Worm (Caenorhabditis elegans) whole organism, L1 larva: Measurements from ENCODE around the gene C14A11.5.

Experiments
- C16A3.4 ChIP-seq: fragments of 150-350 bp; optimal IDR thresholded peaks from 2 replicates; lab custom pipeline; 2014; ENCODE audit warnings: missing biosample characterization, missing genetic modification characterization
- C34B4.2 ChIP-seq: sonication (generic microtip); optimal IDR thresholded peaks from 2 replicates; lab custom pipeline; 2017; ENCODE audit warnings: mild to moderate bottlenecking, missing genetic modification characterization, missing compliant biosample characterization
- F16B12.6 ChIP-seq: fragments of 150-350 bp; optimal IDR thresholded peaks from 2 replicates; lab custom pipeline; 2014; ENCODE audit warnings: missing biosample characterization, missing genetic modification characterization
- Y116A8C.19 ChIP-seq: sonication (generic microtip); optimal IDR thresholded peaks from 2 replicates; lab custom pipeline; 2016; ENCODE audit warnings: missing compliant biosample characterization, missing genetic modification characterization, borderline replicate concordance
- blmp-1 ChIP-seq: fragments of 150-350 bp; optimal IDR thresholded peaks from 2 replicates; lab custom pipeline; 2014; ENCODE audit warnings: missing biosample characterization, missing genetic modification characterization
- ceh-88 ChIP-seq: fragments of 200-800 bp; sonication (Bioruptor generic); IDR thresholded peaks from 2 replicates; pipeline ENCODE4 v1.3.6; 2022; ENCODE audit warnings: missing genetic modification characterization, missing compliant biosample characterization
- ces-1 ChIP-seq: fragments of 150-350 bp; optimal IDR thresholded peaks from 2 replicates; lab custom pipeline; 2014; ENCODE audit warnings: missing biosample characterization, missing genetic modification reagents, missing genetic modification characterization
- dpl-1 ChIP-seq, 3 experiments: fragments of 150-350 bp in 2 of 3; sonication (generic microtip) in 1 of 3; optimal IDR thresholded peaks; 2 replicates each; lab custom pipeline; 2014 to 2017; ENCODE audit warnings: missing biosample characterization in 3 of 3, missing genetic modification characterization in 3 of 3, missing genetic modification reagents in 3 of 3
- efl-1 ChIP-seq, 4 experiments: fragments of 150-350 bp; optimal IDR thresholded peaks in 3 of 4; peaks in 1 of 4; 1 replicate in 1 of 4; 2 replicates in 3 of 4; lab custom pipeline; 2014; ENCODE audit warnings: missing biosample characterization in 2 of 4, missing genetic modification characterization in 2 of 4, missing genetic modification reagents in 2 of 4
- egl-27 ChIP-seq, 2 experiments: fragments of 150-350 bp in 1 of 2; sonication (generic microtip); optimal IDR thresholded peaks; 3 replicates each; lab custom pipeline; 2017 to 2018; ENCODE audit warnings: missing biosample characterization in 2 of 2, missing genetic modification characterization in 2 of 2, missing genetic modification reagents in 2 of 2
- elt-2 ChIP-seq: sonication (generic microtip); optimal IDR thresholded peaks from 2 replicates; lab custom pipeline; 2016; ENCODE audit warnings: missing genetic modification characterization, mild to moderate bottlenecking, inconsistent platforms, missing compliant biosample characterization, missing genetic modification reagents
- elt-3 ChIP-seq, 6 experiments: fragments of 150-350 bp in 1 of 6; sonication (generic microtip); optimal IDR thresholded peaks; 2 replicates each; lab custom pipeline; 2017 to 2018; ENCODE audit warnings: missing biosample characterization in 6 of 6, missing genetic modification characterization in 6 of 6, inconsistent platforms in 1 of 6
- fkh-4 ChIP-seq: sonication (generic microtip); optimal IDR thresholded peaks from 2 replicates; lab custom pipeline; 2016; ENCODE audit warnings: missing compliant biosample characterization, missing genetic modification characterization, borderline replicate concordance
- grh-1 ChIP-seq: fragments of 200-800 bp; sonication (Bioruptor generic); IDR thresholded peaks from 2 replicates; pipeline ENCODE4 v1.3.6; 2022; ENCODE audit warnings: missing genetic modification reagents, missing genetic modification characterization, missing compliant biosample characterization
- hlh-17 ChIP-seq: fragments of 200-800 bp; sonication (Bioruptor generic); optimal IDR thresholded peaks from 2 replicates; lab custom pipeline; 2018; ENCODE audit warnings: missing genetic modification characterization, mild to moderate bottlenecking, missing compliant biosample characterization, moderate library complexity, borderline replicate concordance
- hlh-4 ChIP-seq: sonication (generic microtip); optimal IDR thresholded peaks from 2 replicates; lab custom pipeline; 2016; ENCODE audit warnings: mild to moderate bottlenecking, missing genetic modification characterization, missing compliant biosample characterization
- hpl-2 ChIP-seq: fragments of 150-350 bp; optimal IDR thresholded peaks from 2 replicates; lab custom pipeline; 2014; ENCODE audit warnings: missing biosample characterization, missing genetic modification reagents, missing genetic modification characterization
- irx-1 ChIP-seq: sonication (generic microtip); optimal IDR thresholded peaks from 2 replicates; lab custom pipeline; 2016; ENCODE audit warnings: missing genetic modification characterization, missing compliant biosample characterization
- lin-13 ChIP-seq: fragments of 150-350 bp; optimal IDR thresholded peaks from 2 replicates; lab custom pipeline; 2014; ENCODE audit warnings: missing biosample characterization, missing genetic modification reagents, missing genetic modification characterization
- lin-14 ChIP-seq: fragments of 200-800 bp; sonication (Bioruptor generic); optimal IDR thresholded peaks from 2 replicates; lab custom pipeline; 2018; ENCODE audit warnings: mild to moderate bottlenecking, missing genetic modification characterization, moderate library complexity, missing compliant biosample characterization
- lin-35 ChIP-seq, 2 experiments: fragments of 150-350 bp; optimal IDR thresholded peaks; 2 replicates each; lab custom pipeline; 2014; ENCODE audit warnings: missing biosample characterization in 2 of 2, missing genetic modification characterization in 2 of 2, missing genetic modification reagents in 2 of 2
- lin-39 ChIP-seq: fragments of 150-350 bp; optimal IDR thresholded peaks from 2 replicates; lab custom pipeline; 2014; ENCODE audit warnings: missing biosample characterization, missing genetic modification reagents, missing genetic modification characterization
- lir-3 ChIP-seq: sonication (generic microtip); optimal IDR thresholded peaks from 2 replicates; lab custom pipeline; 2016; ENCODE audit warnings: mild to moderate bottlenecking, missing genetic modification characterization, moderate library complexity, missing compliant biosample characterization; ENCODE audit not compliant: poor library complexity
- lsy-2 ChIP-seq, 2 experiments: fragments of 150-350 bp; optimal IDR thresholded peaks; 2 replicates each; lab custom pipeline; 2014; ENCODE audit warnings: missing biosample characterization in 2 of 2, missing genetic modification characterization in 2 of 2
- mef-2 ChIP-seq: fragments of 150-350 bp; optimal IDR thresholded peaks from 2 replicates; lab custom pipeline; 2014; ENCODE audit warnings: missing biosample characterization, missing genetic modification characterization
- nhr-11 ChIP-seq: fragments of 150-350 bp; optimal IDR thresholded peaks from 2 replicates; lab custom pipeline; 2014; ENCODE audit warnings: missing biosample characterization, missing genetic modification characterization
- nhr-20 ChIP-seq: sonication (generic microtip); optimal IDR thresholded peaks from 2 replicates; lab custom pipeline; 2016; ENCODE audit warnings: mild to moderate bottlenecking, missing genetic modification characterization, missing compliant biosample characterization
- nhr-237 ChIP-seq: fragments of 150-350 bp; optimal IDR thresholded peaks from 2 replicates; lab custom pipeline; 2014; ENCODE audit warnings: missing biosample characterization, missing genetic modification characterization
- nhr-28 ChIP-seq: fragments of 150-350 bp; optimal IDR thresholded peaks from 2 replicates; lab custom pipeline; 2014; ENCODE audit warnings: missing biosample characterization, missing genetic modification characterization
- nhr-71 ChIP-seq: sonication (generic microtip); optimal IDR thresholded peaks from 2 replicates; lab custom pipeline; 2016; ENCODE audit warnings: mild to moderate bottlenecking, missing genetic modification characterization, moderate library complexity, missing compliant biosample characterization
- nhr-76 ChIP-seq: sonication (generic microtip); optimal IDR thresholded peaks from 2 replicates; lab custom pipeline; 2017; ENCODE audit warnings: missing biosample characterization, missing genetic modification characterization
- nhr-77 ChIP-seq: fragments of 150-350 bp; optimal IDR thresholded peaks from 2 replicates; lab custom pipeline; 2014; ENCODE audit warnings: missing biosample characterization, missing genetic modification characterization
- nhr-85 ChIP-seq: sonication (generic microtip); peaks from one replicate; lab custom pipeline; 2016; ENCODE audit warnings: missing genetic modification characterization, inconsistent platforms, missing compliant biosample characterization
- nhr-90 ChIP-seq: sonication (generic microtip); optimal IDR thresholded peaks from 2 replicates; lab custom pipeline; 2016; ENCODE audit warnings: mild to moderate bottlenecking, missing genetic modification characterization, missing compliant biosample characterization; ENCODE audit not compliant: poor library complexity
- pag-3 ChIP-seq: sonication (generic microtip); optimal IDR thresholded peaks from 2 replicates; lab custom pipeline; 2017; ENCODE audit warnings: missing genetic modification characterization, mild to moderate bottlenecking, missing compliant biosample characterization, antibody characterized with exemption, borderline replicate concordance; ENCODE audit not compliant: insufficient read depth
- pax-3 ChIP-seq: fragments of 200-800 bp; sonication (Bioruptor generic); optimal IDR thresholded peaks from 2 replicates; lab custom pipeline; 2018; ENCODE audit warnings: mild to moderate bottlenecking, missing genetic modification characterization, moderate library complexity, missing compliant biosample characterization
- pqm-1 ChIP-seq: sonication (generic microtip); optimal IDR thresholded peaks from 3 replicates; lab custom pipeline; 2017; ENCODE audit warnings: missing biosample characterization, missing genetic modification characterization
- rnt-1 ChIP-seq: sonication (generic microtip); optimal IDR thresholded peaks from 2 replicates; lab custom pipeline; 2016; ENCODE audit warnings: mild to moderate bottlenecking, missing genetic modification characterization, moderate library complexity, missing compliant biosample characterization
- sox-4 ChIP-seq: sonication (generic microtip); optimal IDR thresholded peaks from 2 replicates; lab custom pipeline; 2016; ENCODE audit warnings: missing genetic modification characterization, missing compliant biosample characterization
- tbx-2 ChIP-seq: sonication (generic microtip); optimal IDR thresholded peaks from 2 replicates; lab custom pipeline; 2016; ENCODE audit warnings: missing genetic modification characterization, missing compliant biosample characterization
- tlp-1 ChIP-seq: fragments of 150-350 bp; optimal IDR thresholded peaks from 2 replicates; lab custom pipeline; 2014; ENCODE audit warnings: missing biosample characterization, missing genetic modification characterization
- unc-30 ChIP-seq: sonication (generic microtip); optimal IDR thresholded peaks from 2 replicates; lab custom pipeline; 2017; ENCODE audit warnings: missing biosample characterization, missing genetic modification characterization
- unc-62 ChIP-seq: fragments of 150-350 bp; optimal IDR thresholded peaks from 2 replicates; lab custom pipeline; 2014; ENCODE audit warnings: missing biosample characterization, missing genetic modification reagents, missing genetic modification characterization
- vab-15 ChIP-seq: sonication (generic microtip); optimal IDR thresholded peaks from 2 replicates; lab custom pipeline; 2017; ENCODE audit warnings: missing genotype, mild to moderate bottlenecking, missing genetic modification characterization, missing compliant biosample characterization
- zip-4 ChIP-seq: fragments of 200-800 bp; sonication (Bioruptor generic); optimal IDR thresholded peaks from 2 replicates; lab custom pipeline; 2018; ENCODE audit warnings: mild to moderate bottlenecking, missing genetic modification characterization, moderate library complexity, missing compliant biosample characterization
- ztf-11 ChIP-seq, 2 experiments: sonication (generic microtip); optimal IDR thresholded peaks; 2 replicates each; lab custom pipeline; 2016 to 2017; ENCODE audit warnings: missing genetic modification characterization in 2 of 2, missing biosample characterization in 1 of 2, missing compliant biosample characterization in 1 of 2

The C14A11.5 gene

DNA sequence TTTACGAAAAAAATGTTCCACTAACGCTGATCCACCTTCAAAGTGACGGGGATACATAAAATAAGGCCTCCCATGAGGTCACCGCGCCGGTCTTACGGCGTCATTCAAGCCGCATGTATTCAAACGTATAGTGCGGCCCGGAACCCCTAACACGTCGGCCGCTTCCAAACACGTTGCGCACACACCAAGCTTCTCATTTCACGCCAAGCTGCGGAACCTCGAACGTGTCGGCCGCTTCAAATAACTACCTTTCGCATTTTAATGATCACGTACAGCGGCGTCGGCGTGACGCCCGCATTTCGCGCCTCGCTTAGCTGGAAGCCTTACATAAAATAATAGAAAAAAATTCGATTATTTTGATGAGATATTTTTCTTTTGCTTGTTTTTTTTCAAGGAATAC, 36.2 kb upstream of the C14A11.5 start (continued):
- no peak for TF ChIP-seq nhr-90
- TF ChIP-seq ztf-11 (tag; optimal IDR thresholded peaks at IDR 0.05; lab: Kevin White, UChicago) = no peak
- no peak for TF ChIP-seq lir-3 (tag; lab: Kevin White, UChicago)
- no peak for TF ChIP-seq tbx-2

ce11 chrX:2841754-2842153, 34.4 kb upstream of the C14A11.5 start:
- TF ChIP-seq nhr-85 (peak; percentile 28), lsy-2 (tag; optimal IDR thresholded peaks at IDR 0.05; lab: Kevin White, UChicago) (no peak), nhr-77 (tag; lab: Kevin White, UChicago) (no peak), pqm-1 (tag; lab: Kevin White, UChicago) (peak; percentile 68), hlh-17 (GFP tag; lab: Kevin White, UChicago) (no peak), nhr-76 (tag; lab: Kevin White, UChicago) (no peak), unc-30 (tag; lab: Kevin White, UChicago) (no peak), sox-4 (tag; lab: Kevin White, UChicago) (no peak), F16B12.6 (tag; lab: Kevin White, UChicago) (peak; percentile 35), lin-35 (GFP tag; optimal IDR thresholded peaks at IDR 0.05; lab: Kevin White, UChicago) (no peak), egl-27 (tag; optimal IDR thresholded peaks at IDR 0.05; lab: Kevin White, UChicago) (no peak), ceh-88 (GFP tag; lab: Robert Waterston, UW) (no peak), efl-1 (optimal IDR thresholded peaks at IDR 0.05; lab: Kevin White, UChicago) (peak in 1 of 2 experiments; percentile 12), efl-1 (GFP tag; optimal IDR thresholded peaks at IDR 0.05 in 1 of 2; lab: Kevin White, UChicago) (peak in 1 of 2 experiments; percentile 86), dpl-1 (GFP tag; optimal IDR thresholded peaks at IDR 0.05; lab: Kevin White, UChicago) (peak in 1 of 3 experiments; percentile 29), elt-2 (tag; lab: Kevin White, UChicago) (peak; percentile 81), elt-3 (tag; optimal IDR thresholded peaks at IDR 0.05; lab: Kevin White, UChicago) (no peak), nhr-237 (tag; lab: Kevin White, UChicago) (no peak), tlp-1 (peak; percentile 11), nhr-71 (tag; lab: Kevin White, UChicago) (peak; percentile 9), pax-3 (tag; lab: Kevin White, UChicago) (no peak)
- TF ChIP-seq, all 84 proteins: peak for 8

ce11 chrX:2840287-2840686, 33.0 kb upstream of the C14A11.5 start, which contains the start of gene Y71H10B.1:
Gene Y71H10B.1, minus strand, starts transcription at chrX:2840292.
- TF ChIP-seq tlp-1 (no peak), C16A3.4 (tag; lab: Kevin White, UChicago) (no peak), nhr-77 (tag; lab: Kevin White, UChicago) (no peak), ztf-11 (tag; optimal IDR thresholded peaks at IDR 0.05; lab: Kevin White, UChicago) (no peak), rnt-1 (tag; lab: Kevin White, UChicago) (no peak), ces-1 (GFP tag; lab: Kevin White, UChicago) (no peak), C34B4.2 (no peak), pqm-1 (tag; lab: Kevin White, UChicago) (no peak), lin-39 (no peak), lin-14 (GFP tag; lab: Kevin White, UChicago) (peak; percentile 43), dpl-1 (GFP tag; optimal IDR thresholded peaks at IDR 0.05; lab: Kevin White, UChicago) (no peak), nhr-28 (tag; lab: Kevin White, UChicago) (no peak), lin-13 (no peak), unc-62 (GFP tag; lab: Kevin White, UChicago) (no peak), pag-3 (tag; lab: Kevin White, UChicago) (no peak), blmp-1 (tag; lab: Kevin White, UChicago) (peak; percentile 27), zip-4 (GFP tag; lab: Kevin White, UChicago) (no peak), grh-1 (no peak), efl-1 (optimal IDR thresholded peaks at IDR 0.05; lab: Kevin White, UChicago) (no peak), efl-1 (GFP tag; optimal IDR thresholded peaks at IDR 0.05 in 1 of 2; lab: Kevin White, UChicago) (no peak), lsy-2 (tag; optimal IDR thresholded peaks at IDR 0.05; lab: Kevin White, UChicago) (no peak), nhr-90 (peak; percentile 40), vab-15 (no peak), irx-1 (no peak), fkh-4 (tag; lab: Kevin White, UChicago) (no peak), nhr-11 (tag; lab: Kevin White, UChicago) (no peak), hpl-2 (GFP tag; lab: Kevin White, UChicago) (no peak), mef-2 (tag; lab: Kevin White, UChicago) (no peak), hlh-4 (tag; lab: Kevin White, UChicago) (no peak), nhr-237 (tag; lab: Kevin White, UChicago) (no peak), Y116A8C.19 (no peak), nhr-20 (tag; lab: Kevin White, UChicago) (peak; percentile 57), pax-3 (tag; lab: Kevin White, UChicago) (no peak), unc-30 (tag; lab: Kevin White, UChicago) (no peak), elt-2 (tag; lab: Kevin White, UChicago) (no peak)
